Fruit fly (Drosophila melanogaster) whole organism, embryonic: ENCODE results near the gene Cow.
A peak's percentile ranks its signal among the peaks of the same experiment; 100 is the strongest.

Experiments
- Aef1 ChIP-seq: fragments of 200-800 bp; sonication (Bioruptor generic); IDR thresholded peaks from 3 replicates; pipeline ENCODE4 v1.3.6; 2022; ENCODE audit warnings: missing biosample characterization, missing genetic modification characterization
- CG10431 ChIP-seq: fragments of 200-800 bp; sonication (Bioruptor generic); optimal IDR thresholded peaks from 3 replicates; lab custom pipeline; 2018; ENCODE audit warnings: missing biosample characterization, mild to moderate bottlenecking, missing genetic modification characterization
- CG11085 ChIP-seq: fragments of 200-800 bp; sonication (Bioruptor generic); IDR thresholded peaks from 2 replicates; pipeline ENCODE4 v1.3.6; 2022; ENCODE audit warnings: missing biosample characterization, missing genetic modification characterization
- CG11398 ChIP-seq: fragments of 200-800 bp; sonication (Bioruptor generic); optimal IDR thresholded peaks from 2 replicates; lab custom pipeline; 2016; ENCODE audit warnings: missing biosample characterization, missing genetic modification characterization
- CG11560 ChIP-seq: fragments of 200-800 bp; sonication (Bioruptor generic); IDR thresholded peaks from 3 replicates; pipeline ENCODE4 v1.3.6; 2022; ENCODE audit warnings: missing biosample characterization, missing genetic modification characterization
- CG11695 ChIP-seq: fragments of 200-800 bp; sonication (Bioruptor generic); IDR thresholded peaks from 3 replicates; pipeline ENCODE4 v1.3.6; 2022; ENCODE audit warnings: missing biosample characterization, missing genetic modification characterization
- CG11723 ChIP-seq: fragments of 200-800 bp; sonication (Bioruptor generic); optimal IDR thresholded peaks from 2 replicates; lab custom pipeline; 2017; ENCODE audit warnings: missing biosample characterization, mild to moderate bottlenecking, missing genetic modification characterization
- CG12299 ChIP-seq: fragments of 200-800 bp; sonication (Bioruptor generic); optimal IDR thresholded peaks from 2 replicates; lab custom pipeline; 2018; ENCODE audit warnings: missing biosample characterization, mild to moderate bottlenecking, missing genetic modification characterization
- CG13424 ChIP-seq: fragments of 200-800 bp; sonication (Bioruptor generic); optimal IDR thresholded peaks from 2 replicates; lab custom pipeline; 2019; ENCODE audit warnings: missing biosample characterization, mild to moderate bottlenecking, missing genetic modification characterization, moderate library complexity
- CG14667 ChIP-seq: fragments of 200-800 bp; sonication (Bioruptor generic); IDR thresholded peaks from 2 replicates; pipeline ENCODE4 v1.3.6; 2022; ENCODE audit warnings: missing biosample characterization, missing genetic modification characterization
- CG15011 ChIP-seq: fragments of 200-800 bp; sonication (Bioruptor generic); optimal IDR thresholded peaks from 3 replicates; lab custom pipeline; 2018; ENCODE audit warnings: missing biosample characterization, mild to moderate bottlenecking, missing genetic modification characterization
- CG16779 ChIP-seq: fragments of 200-800 bp; sonication (Bioruptor generic); IDR thresholded peaks from 2 replicates; pipeline ENCODE4 v1.3.6; 2022; ENCODE audit warnings: missing biosample characterization, missing genetic modification characterization
- CG17359 ChIP-seq: fragments of 200-800 bp; sonication (Bioruptor generic); optimal IDR thresholded peaks from 3 replicates; lab custom pipeline; 2018; ENCODE audit warnings: missing biosample characterization, mild to moderate bottlenecking, missing genetic modification characterization, moderate library complexity
- CG18011 ChIP-seq: fragments of 200-800 bp; sonication (Bioruptor generic); optimal IDR thresholded peaks from 2 replicates; lab custom pipeline; 2017; ENCODE audit warnings: missing biosample characterization, missing genetic modification characterization, mild to moderate bottlenecking, moderate library complexity, missing genotype
- CG30431 ChIP-seq: fragments of 200-800 bp; sonication (Bioruptor generic); optimal IDR thresholded peaks from 2 replicates; lab custom pipeline; 2017; ENCODE audit warnings: missing biosample characterization, missing genetic modification characterization
- CG32532 ChIP-seq: fragments of 200-800 bp; sonication (Bioruptor generic); IDR thresholded peaks from 2 replicates; pipeline ENCODE4 v1.3.6; 2022; ENCODE audit warnings: missing biosample characterization, missing genetic modification characterization
- CG33213 ChIP-seq: fragments of 200-800 bp; sonication (Bioruptor generic); optimal IDR thresholded peaks from 3 replicates; lab custom pipeline; 2016; ENCODE audit warnings: missing biosample characterization, missing genetic modification characterization
- CG34224 ChIP-seq: fragments of 200-800 bp; sonication (Bioruptor generic); IDR thresholded peaks from 3 replicates; pipeline ENCODE4 v1.3.6; 2022; ENCODE audit warnings: missing biosample characterization, missing genetic modification characterization; ENCODE audit not compliant: partially characterized antibody
- CG4360 ChIP-seq: fragments of 200-800 bp; sonication (Bioruptor generic); IDR thresholded peaks from 2 replicates; pipeline ENCODE4 v1.3.6; 2022; ENCODE audit warnings: missing biosample characterization, missing genetic modification characterization
- CG4707 ChIP-seq: fragments of 200-800 bp; sonication (Bioruptor generic); optimal IDR thresholded peaks from 2 replicates; lab custom pipeline; 2018; ENCODE audit warnings: missing biosample characterization, mild to moderate bottlenecking, missing genetic modification characterization, moderate library complexity
- CG4854 ChIP-seq: fragments of 200-800 bp; sonication (Bioruptor generic); optimal IDR thresholded peaks from 2 replicates; lab custom pipeline; 2016; ENCODE audit warnings: missing biosample characterization, missing genetic modification characterization, inconsistent platforms
- CG8359 ChIP-seq: fragments of 200-800 bp; sonication (Bioruptor generic); optimal IDR thresholded peaks from 2 replicates; lab custom pipeline; 2017; ENCODE audit warnings: missing biosample characterization, mild to moderate bottlenecking, missing genetic modification characterization, borderline replicate concordance
- CG9609 ChIP-seq: fragments of 200-800 bp; sonication (Bioruptor generic); optimal IDR thresholded peaks from 3 replicates; lab custom pipeline; 2016; ENCODE audit warnings: missing biosample characterization, missing genetic modification characterization
- CG9817 ChIP-seq: fragments of 200-800 bp; sonication (Bioruptor generic); optimal IDR thresholded peaks from 2 replicates; lab custom pipeline; 2018; ENCODE audit warnings: missing biosample characterization, mild to moderate bottlenecking, missing genetic modification characterization, moderate library complexity
- CG9932 ChIP-seq: fragments of 200-800 bp; sonication (Bioruptor generic); IDR thresholded peaks from 2 replicates; pipeline ENCODE4 v1.3.6; 2022; ENCODE audit warnings: missing biosample characterization, missing genetic modification characterization
- Dbx ChIP-seq: fragments of 200-800 bp; sonication (Bioruptor generic); IDR thresholded peaks from 3 replicates; pipeline ENCODE4 v1.3.6; 2022; ENCODE audit warnings: missing biosample characterization, missing genetic modification characterization
- H15 ChIP-seq: fragments of 200-800 bp; sonication (Bioruptor generic); IDR thresholded peaks from 3 replicates; pipeline ENCODE4 v1.3.6; 2022; ENCODE audit warnings: missing biosample characterization, missing genetic modification characterization
- NfI ChIP-seq: fragments of 200-800 bp; sonication (Bioruptor generic); optimal IDR thresholded peaks from 3 replicates; lab custom pipeline; 2018; ENCODE audit warnings: missing biosample characterization, mild to moderate bottlenecking, missing genetic modification characterization, moderate library complexity
- Pdp1 ChIP-seq, 2 experiments: fragments of 200-800 bp; sonication (Bioruptor generic); optimal IDR thresholded peaks; 3 replicates each; lab custom pipeline; 2016; ENCODE audit warnings: missing biosample characterization in 2 of 2, missing genetic modification characterization in 2 of 2, mild to moderate bottlenecking in 1 of 2, moderate library complexity in 1 of 2
- Sox102F ChIP-seq: fragments of 200-800 bp; sonication (Bioruptor generic); optimal IDR thresholded peaks from 2 replicates; lab custom pipeline; 2018; ENCODE audit warnings: missing biosample characterization, mild to moderate bottlenecking, missing genetic modification characterization, moderate library complexity
- Taf1 ChIP-seq: fragments of 200-800 bp; sonication (Bioruptor generic); IDR thresholded peaks from 2 replicates; pipeline ENCODE4 v1.3.6; 2022; ENCODE audit warnings: missing biosample characterization, missing genetic modification characterization
- Tbp ChIP-seq: fragments of >200 bp; optimal IDR thresholded peaks from 2 replicates; lab custom pipeline; 2018; ENCODE audit warnings: missing biosample characterization, missing genetic modification characterization
- Xrp1 ChIP-seq: fragments of 200-800 bp; sonication (Bioruptor generic); IDR thresholded peaks from 2 replicates; pipeline ENCODE4 v1.3.6; 2022; ENCODE audit warnings: missing biosample characterization, missing genetic modification characterization
- abd-A ChIP-seq: fragments of 200-800 bp; sonication (Bioruptor generic); optimal IDR thresholded peaks from 3 replicates; lab custom pipeline; 2019; ENCODE audit warnings: missing biosample characterization, mild to moderate bottlenecking, missing genetic modification characterization, moderate library complexity
- dysf ChIP-seq: fragments of 200-800 bp; sonication (Bioruptor generic); IDR thresholded peaks from 3 replicates; pipeline ENCODE4 v1.3.6; 2022; ENCODE audit warnings: missing biosample characterization, missing genetic modification characterization
- ems ChIP-seq: fragments of 200-800 bp; sonication (Bioruptor generic); optimal IDR thresholded peaks from 3 replicates; lab custom pipeline; 2016; ENCODE audit warnings: missing biosample characterization, missing genetic modification characterization
- ewg ChIP-seq: fragments of 200-800 bp; sonication (Bioruptor generic); optimal IDR thresholded peaks from 3 replicates; lab custom pipeline; 2017; ENCODE audit warnings: mild to moderate bottlenecking, missing biosample characterization, missing genetic modification reagents, missing genetic modification characterization
- fd96Cb ChIP-seq: fragments of 200-800 bp; sonication (Bioruptor generic); optimal IDR thresholded peaks from 2 replicates; lab custom pipeline; 2018; ENCODE audit warnings: missing biosample characterization, mild to moderate bottlenecking, missing genetic modification characterization, moderate library complexity
- gcm2 ChIP-seq: fragments of 200-800 bp; sonication (Bioruptor generic); optimal IDR thresholded peaks from 2 replicates; lab custom pipeline; 2016; ENCODE audit warnings: missing biosample characterization, missing genetic modification characterization
- gsb ChIP-seq: fragments of 200-800 bp; sonication (Bioruptor generic); IDR thresholded peaks from 2 replicates; pipeline ENCODE4 v1.3.6; 2022; ENCODE audit warnings: missing biosample characterization, missing genetic modification characterization
- jing ChIP-seq: fragments of 200-800 bp; sonication (Bioruptor generic); optimal IDR thresholded peaks from 2 replicates; lab custom pipeline; 2018; ENCODE audit warnings: missing biosample characterization, mild to moderate bottlenecking, missing genetic modification characterization
- knrl ChIP-seq: fragments of 200-800 bp; sonication (Bioruptor generic); IDR thresholded peaks from 3 replicates; pipeline ENCODE4 v1.3.6; 2022; ENCODE audit warnings: missing biosample characterization, missing genetic modification characterization; ENCODE audit not compliant: partially characterized antibody
- lbe ChIP-seq: fragments of 200-800 bp; sonication (Bioruptor generic); optimal IDR thresholded peaks from 2 replicates; lab custom pipeline; 2016; ENCODE audit warnings: missing biosample characterization, mild to moderate bottlenecking, missing genetic modification characterization
- mam ChIP-seq: fragments of 200-800 bp; sonication (Bioruptor generic); optimal IDR thresholded peaks from 3 replicates; lab custom pipeline; 2016; ENCODE audit warnings: missing biosample characterization, missing genetic modification characterization
- nmo ChIP-seq: fragments of 200-800 bp; sonication (Bioruptor generic); optimal IDR thresholded peaks from 2 replicates; lab custom pipeline; 2018; ENCODE audit warnings: missing biosample characterization, mild to moderate bottlenecking, missing genetic modification characterization, moderate library complexity
- oc ChIP-seq: fragments of 200-800 bp; sonication (Bioruptor generic); optimal IDR thresholded peaks from 2 replicates; lab custom pipeline; 2018; ENCODE audit warnings: missing biosample characterization, mild to moderate bottlenecking, missing genetic modification characterization, moderate library complexity
- pros ChIP-seq: fragments of 200-800 bp; sonication (Bioruptor generic); optimal IDR thresholded peaks from 3 replicates; lab custom pipeline; 2019; ENCODE audit warnings: missing biosample characterization, mild to moderate bottlenecking, missing genetic modification characterization, moderate library complexity
- sc ChIP-seq, 3 experiments: fragments of >200 bp in 2 of 3; fragments of 200-800 bp in 1 of 3; sonication (Bioruptor generic) in 1 of 3; optimal IDR thresholded peaks; 2 replicates in 2 of 3; 3 replicates in 1 of 3; lab custom pipeline; 2017; ENCODE audit warnings: mild to moderate bottlenecking in 1 of 3, missing biosample characterization in 1 of 3, missing genetic modification characterization in 1 of 3, missing genetic modification reagents in 1 of 3
- ssp ChIP-seq: fragments of 200-800 bp; sonication (Bioruptor generic); IDR thresholded peaks from 2 replicates; pipeline ENCODE4 v1.3.6; 2022; ENCODE audit warnings: missing biosample characterization, missing genetic modification characterization
- tx ChIP-seq: fragments of 200-800 bp; sonication (Bioruptor generic); optimal IDR thresholded peaks from 2 replicates; lab custom pipeline; 2016; ENCODE audit warnings: missing biosample characterization, missing genetic modification characterization

Cow gene

DNA sequence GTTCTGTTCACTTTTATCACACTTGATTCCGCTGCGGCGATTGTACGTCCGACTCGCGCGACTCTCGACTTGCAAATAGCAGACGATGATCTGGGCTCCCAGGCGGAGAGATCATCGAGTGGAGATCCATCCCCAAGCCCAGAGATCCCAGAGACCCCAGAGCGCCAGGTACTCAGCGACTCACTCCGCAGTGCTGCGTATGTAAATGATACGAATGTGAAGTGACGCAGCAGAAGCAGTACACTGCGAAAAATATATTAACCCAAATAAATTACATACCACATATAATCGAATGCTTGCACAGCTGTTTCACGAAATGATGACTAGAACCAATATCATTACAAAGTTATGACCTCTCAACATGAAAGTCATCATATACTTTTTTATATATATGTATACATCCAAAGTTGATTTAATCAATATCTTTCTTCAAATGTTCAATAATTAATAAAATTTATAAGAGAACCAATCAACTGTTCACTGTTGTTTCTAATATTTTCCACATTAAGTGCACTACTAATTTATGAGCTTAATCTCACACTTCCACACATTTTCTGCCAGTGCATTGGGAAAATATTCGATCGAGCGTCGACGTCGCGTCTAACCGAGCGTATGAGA, 45.2 kb downstream of the Cow start, which contains the start of gene CG17111 (continued):
- TF ChIP-seq Pdp1 (GFP tag; optimal IDR thresholded peaks at IDR 0.05; lab: Kevin White, UChicago): no peak
- no peak for TF ChIP-seq CG4854 (GFP tag; lab: Kevin White, UChicago)
- no peak for TF ChIP-seq jing (GFP tag; lab: Kevin White, UChicago)
- TF ChIP-seq knrl: no peak
- TF ChIP-seq CG14667 (GFP tag; lab: Robert Waterston, UW): no peak
- no peak for TF ChIP-seq CG4707
- peak; percentile 54 for TF ChIP-seq CG13424 (tag; lab: Kevin White, UChicago)
- TF ChIP-seq CG11695 (GFP tag; lab: Robert Waterston, UW): 0 out of 3 replicates have a peak, but pooled peaks have one; percentile 12
- TF ChIP-seq ssp (GFP tag; lab: Robert Waterston, UW): no peak
- TF ChIP-seq oc: no peak
- TF ChIP-seq abd-A: no peak
- no peak for TF ChIP-seq CG18011 (GFP tag; lab: Kevin White, UChicago)
- no peak for TF ChIP-seq ems (GFP tag; lab: Kevin White, UChicago)
- TF ChIP-seq Taf1: no peak
- no peak for TF ChIP-seq CG9817 (tag; lab: Kevin White, UChicago)
- no peak for TF ChIP-seq lbe (GFP tag; lab: Kevin White, UChicago)
- TF ChIP-seq CG11560 (tag; lab: Robert Waterston, UW): no peak
- peak; percentile 37 for TF ChIP-seq fd96Cb (tag; lab: Kevin White, UChicago)
- no peak for TF ChIP-seq CG15011 (GFP tag; lab: Kevin White, UChicago)
- no peak for TF ChIP-seq CG9609 (GFP tag; lab: Kevin White, UChicago)
- peak; percentile 36; the same call in 2 of the 3 replicates for TF ChIP-seq dysf (GFP tag; lab: Robert Waterston, UW)
- no peak for TF ChIP-seq gsb (GFP tag; lab: Robert Waterston, UW)
- no peak for TF ChIP-seq CG11723 (GFP tag; lab: Kevin White, UChicago)
- TF ChIP-seq nmo (GFP tag; lab: Kevin White, UChicago): peak; percentile 56
- TF ChIP-seq CG12299 (tag; lab: Kevin White, UChicago): no peak
- TF ChIP-seq CG34224 (GFP tag; lab: Robert Waterston, UW): no peak
- TF ChIP-seq NfI: no peak
- TF ChIP-seq CG9932 (GFP tag; lab: Robert Waterston, UW): no peak
- no peak for TF ChIP-seq CG8359 (GFP tag; lab: Kevin White, UChicago)
- TF ChIP-seq gcm2 (GFP tag; lab: Kevin White, UChicago): no peak
- TF ChIP-seq tx (GFP tag; lab: Kevin White, UChicago): no peak
- no peak for TF ChIP-seq mam (GFP tag; lab: Kevin White, UChicago)
- no peak for TF ChIP-seq sc (optimal IDR thresholded peaks at IDR 0.05; lab: Kevin White, UChicago)
- no peak for TF ChIP-seq sc (GFP tag; optimal IDR thresholded peaks at IDR 0.05; lab: Kevin White, UChicago)
- no peak for TF ChIP-seq CG4360 (GFP tag; lab: Robert Waterston, UW)
- TF ChIP-seq CG11398 (GFP tag; lab: Kevin White, UChicago): no peak
- TF ChIP-seq H15 (GFP tag; lab: Robert Waterston, UW): no peak
- no peak for TF ChIP-seq Dbx
- TF ChIP-seq CG10431 (GFP tag; lab: Kevin White, UChicago): no peak
- TF ChIP-seq Aef1 (GFP tag; lab: Robert Waterston, UW): no peak
- peak; percentile 9 for TF ChIP-seq ewg
- TF ChIP-seq Tbp (GFP tag; lab: Kevin White, UChicago): no peak
- TF ChIP-seq CG30431 (GFP tag; lab: Kevin White, UChicago): no peak
- no peak for TF ChIP-seq CG11085
- TF ChIP-seq CG33213 (GFP tag; lab: Kevin White, UChicago): no peak
- no peak for TF ChIP-seq CG16779
- TF ChIP-seq CG17359 (tag; lab: Kevin White, UChicago): no peak
- peak; percentile 55 for TF ChIP-seq Sox102F (GFP tag; lab: Kevin White, UChicago)
- TF ChIP-seq pros (GFP tag; lab: Kevin White, UChicago): no peak
- no peak for TF ChIP-seq Xrp1 (GFP tag; lab: Robert Waterston, UW)
- no peak for TF ChIP-seq CG32532
